Worm (Caenorhabditis elegans): Measurements from ENCODE around the gene ccm-2.

DNA sequence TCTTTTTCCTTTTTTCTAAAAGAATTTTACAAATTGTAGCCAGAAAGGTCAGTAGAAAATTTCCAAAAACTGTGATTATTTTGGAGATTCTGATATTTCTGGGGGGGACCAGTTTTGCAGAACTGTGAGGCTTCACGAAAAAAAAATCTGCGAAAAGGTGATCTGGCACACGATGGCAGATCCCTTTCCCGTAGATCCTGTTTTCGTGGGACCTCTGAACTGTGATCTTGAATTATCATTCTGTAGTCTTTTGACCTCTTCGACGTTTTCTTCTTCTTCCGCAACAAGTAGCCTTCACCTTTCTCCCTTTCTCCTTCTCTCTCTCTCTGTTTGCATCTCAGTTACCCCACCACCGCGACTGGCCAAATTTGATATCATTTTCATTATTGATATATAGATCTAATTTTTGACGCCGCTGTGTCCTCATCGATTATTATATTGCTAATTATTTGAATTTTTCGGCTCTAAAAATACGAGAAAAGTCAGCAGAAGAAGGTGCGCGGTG, 19.6 kb downstream of the ccm-2 start:
- TF ChIP-seq nhr-67 (tag; optimal IDR thresholded peaks at IDR 0.05) (no peak), fkh-10 (GFP tag; optimal IDR thresholded peaks at IDR 0.05) (no peak), aly-2 (tag; optimal IDR thresholded peaks at IDR 0.05) (no peak), pqm-1 (tag; optimal IDR thresholded peaks at IDR 0.05) (no peak), ceh-82 (tag; optimal IDR thresholded peaks at IDR 0.05) (no peak), unc-39 (tag; optimal IDR thresholded peaks at IDR 0.05) (no peak)
